Worm (Caenorhabditis elegans): ENCODE data around the gene F54D10.5.

ce11 chrII:3775719-3776118, 32.3 kb downstream of the F54D10.5 start, which contains the start of gene T24E12.3:
- TF ChIP-seq ceh-31 (tag; optimal IDR thresholded peaks at IDR 0.05) (no peak), ets-4 (tag; optimal IDR thresholded peaks at IDR 0.05) (no peak), pag-3 (tag; optimal IDR thresholded peaks at IDR 0.05; ENCODE audit: borderline replicate concordance) (no peak), syd-9 (tag; optimal IDR thresholded peaks at IDR 0.05) (no peak), pros-1 (tag; optimal IDR thresholded peaks at IDR 0.05) (no peak), ceh-34 (tag; optimal IDR thresholded peaks at IDR 0.05) (no peak), ceh-2 (tag; optimal IDR thresholded peaks at IDR 0.05) (no peak), zip-5 (tag; optimal IDR thresholded peaks at IDR 0.05) (no peak), nfya-1 (tag; optimal IDR thresholded peaks at IDR 0.05) (no peak), ama-1 (optimal IDR thresholded peaks at IDR 0.05) (no peak), F13H6.1 (tag; optimal IDR thresholded peaks at IDR 0.05) (no peak), sdc-2 (tag; optimal IDR thresholded peaks at IDR 0.05) (no peak), elt-2 (tag; optimal IDR thresholded peaks at IDR 0.05) (no peak), ceh-19 (GFP tag; optimal IDR thresholded peaks at IDR 0.05) (no peak)

All from whole organism, late embryonic.